Worm (Caenorhabditis elegans) whole organism, L3 larva: Measurements from ENCODE around the gene F42G2.5.

ENCODE experiments used
- ZK546.5 ChIP-seq: sonication (generic microtip); optimal IDR thresholded peaks from 2 replicates; lab custom pipeline; 2017; ENCODE audit warnings: missing biosample characterization, missing genetic modification characterization
- ama-1 ChIP-seq: fragments of 150-350 bp; optimal IDR thresholded peaks from 2 replicates; lab custom pipeline; 2018
- ceh-16 ChIP-seq: sonication (generic microtip); optimal IDR thresholded peaks from 2 replicates; lab custom pipeline; 2017; ENCODE audit warnings: missing biosample characterization, missing genetic modification characterization
- ceh-28 ChIP-seq: fragments of 150-350 bp; optimal IDR thresholded peaks from 2 replicates; lab custom pipeline; 2014; ENCODE audit warnings: missing biosample characterization, missing genetic modification reagents, missing genetic modification characterization
- ceh-82 ChIP-seq: fragments of 150-350 bp; optimal IDR thresholded peaks from 2 replicates; lab custom pipeline; 2014; ENCODE audit warnings: missing biosample characterization, missing genetic modification characterization
- ceh-9 ChIP-seq: sonication (generic microtip); optimal IDR thresholded peaks from 2 replicates; lab custom pipeline; 2018; ENCODE audit warnings: missing biosample characterization, missing genetic modification characterization
- daf-12 ChIP-seq: fragments of 150-350 bp; optimal IDR thresholded peaks from 2 replicates; lab custom pipeline; 2014; ENCODE audit warnings: missing biosample characterization, missing genetic modification reagents, missing genetic modification characterization
- egl-27 ChIP-seq: sonication (generic microtip); optimal IDR thresholded peaks from 4 replicates; lab custom pipeline; 2017; ENCODE audit warnings: missing biosample characterization, missing genetic modification reagents, missing genetic modification characterization
- egl-5 ChIP-seq: fragments of 150-350 bp; optimal IDR thresholded peaks from 2 replicates; lab custom pipeline; 2017; ENCODE audit warnings: missing biosample characterization, missing genetic modification reagents, missing genetic modification characterization, inconsistent platforms
- elt-1 ChIP-seq: fragments of 150-350 bp; optimal IDR thresholded peaks from 2 replicates; lab custom pipeline; 2014; ENCODE audit warnings: missing biosample characterization, missing genetic modification characterization
- elt-2 ChIP-seq: sonication (generic microtip); optimal IDR thresholded peaks from 2 replicates; lab custom pipeline; 2016; ENCODE audit warnings: missing genetic modification reagents, mild to moderate bottlenecking, missing genetic modification characterization, missing compliant biosample characterization
- elt-3 ChIP-seq, 3 experiments: fragments of 150-350 bp in 1 of 3; sonication (generic microtip) in 2 of 3; optimal IDR thresholded peaks; 2 replicates in 2 of 3; 4 replicates in 1 of 3; lab custom pipeline; 2014 to 2017; ENCODE audit warnings: missing biosample characterization in 3 of 3, missing genetic modification characterization in 3 of 3
- eor-1 ChIP-seq, 2 experiments: fragments of 150-350 bp; optimal IDR thresholded peaks; 2 replicates each; lab custom pipeline; 2014 to 2018; ENCODE audit warnings: missing biosample characterization in 2 of 2, missing genetic modification characterization in 2 of 2
- fkh-10 ChIP-seq: sonication (generic microtip); optimal IDR thresholded peaks from 2 replicates; lab custom pipeline; 2017; ENCODE audit warnings: missing biosample characterization, missing genetic modification reagents, missing genetic modification characterization
- fkh-2 ChIP-seq: fragments of 150-350 bp; optimal IDR thresholded peaks from 2 replicates; lab custom pipeline; 2014; ENCODE audit warnings: missing biosample characterization, missing genetic modification reagents, missing genetic modification characterization
- fos-1 ChIP-seq: fragments of 150-350 bp; optimal IDR thresholded peaks from 2 replicates; lab custom pipeline; 2014; ENCODE audit warnings: missing biosample characterization, missing genetic modification characterization
- lin-39 ChIP-seq: fragments of 150-350 bp; optimal IDR thresholded peaks from 2 replicates; lab custom pipeline; 2018; ENCODE audit warnings: missing biosample characterization, missing genetic modification reagents, missing genetic modification characterization
- lsy-12 ChIP-seq: sonication (generic microtip); optimal IDR thresholded peaks from 2 replicates; lab custom pipeline; 2016; ENCODE audit warnings: mild to moderate bottlenecking, missing genetic modification characterization, missing compliant biosample characterization
- mdl-1 ChIP-seq: fragments of 150-350 bp; optimal IDR thresholded peaks from 2 replicates; lab custom pipeline; 2014; ENCODE audit warnings: missing biosample characterization, missing genetic modification characterization
- mml-1 ChIP-seq: fragments of 150-350 bp; sonication (generic microtip); optimal IDR thresholded peaks from 3 replicates; lab custom pipeline; 2014; ENCODE audit warnings: missing biosample characterization, missing genetic modification characterization
- nfya-1 ChIP-seq: sonication (generic microtip); optimal IDR thresholded peaks from 2 replicates; lab custom pipeline; 2017; ENCODE audit warnings: missing genetic modification characterization, mild to moderate bottlenecking, missing compliant biosample characterization, antibody characterized with exemption, moderate library complexity; ENCODE audit not compliant: insufficient read depth
- nhr-11 ChIP-seq: fragments of 150-350 bp; optimal IDR thresholded peaks from 2 replicates; lab custom pipeline; 2014; ENCODE audit warnings: missing biosample characterization, missing genetic modification characterization
- nhr-23 ChIP-seq: fragments of 150-350 bp; optimal IDR thresholded peaks from 2 replicates; lab custom pipeline; 2014; ENCODE audit warnings: missing biosample characterization, missing genetic modification reagents, missing genetic modification characterization
- nhr-237 ChIP-seq: fragments of 150-350 bp; optimal IDR thresholded peaks from 2 replicates; lab custom pipeline; 2014; ENCODE audit warnings: missing biosample characterization, missing genetic modification characterization
- nhr-25 ChIP-seq: sonication (generic microtip); optimal IDR thresholded peaks from 2 replicates; lab custom pipeline; 2017; ENCODE audit warnings: missing biosample characterization, missing genetic modification characterization
- nhr-43 ChIP-seq: sonication (generic microtip); optimal IDR thresholded peaks from 2 replicates; lab custom pipeline; 2016; ENCODE audit warnings: mild to moderate bottlenecking, missing genetic modification characterization, missing compliant biosample characterization; ENCODE audit not compliant: poor library complexity, severe bottlenecking
- nhr-76 ChIP-seq: fragments of 150-350 bp; sonication (generic microtip); optimal IDR thresholded peaks from 5 replicates; lab custom pipeline; 2014; ENCODE audit warnings: missing biosample characterization, missing genetic modification characterization
- nhr-77 ChIP-seq: fragments of 150-350 bp; optimal IDR thresholded peaks from 2 replicates; lab custom pipeline; 2014; ENCODE audit warnings: missing biosample characterization, missing genetic modification characterization
- pqm-1 ChIP-seq: fragments of 150-350 bp; optimal IDR thresholded peaks from 2 replicates; lab custom pipeline; 2017; ENCODE audit warnings: missing biosample characterization, missing genetic modification characterization, inconsistent platforms
- sea-2 ChIP-seq: fragments of 150-350 bp; sonication (generic microtip); optimal IDR thresholded peaks from 4 replicates; lab custom pipeline; 2014; ENCODE audit warnings: missing biosample characterization, missing genetic modification reagents, missing genetic modification characterization
- snpc-4 ChIP-seq: fragments of 150-350 bp; optimal IDR thresholded peaks from 2 replicates; lab custom pipeline; 2014; ENCODE audit warnings: missing biosample characterization, missing genetic modification characterization
- tbx-2 ChIP-seq: sonication (generic microtip); optimal IDR thresholded peaks from 2 replicates; lab custom pipeline; 2016; ENCODE audit warnings: mild to moderate bottlenecking, missing genetic modification characterization, missing compliant biosample characterization
- unc-39 ChIP-seq: sonication (generic microtip); optimal IDR thresholded peaks from 4 replicates; lab custom pipeline; 2017; ENCODE audit warnings: missing biosample characterization, missing genetic modification characterization
- zag-1 ChIP-seq: fragments of 150-350 bp; optimal IDR thresholded peaks from 2 replicates; lab custom pipeline; 2014; ENCODE audit warnings: missing biosample characterization, missing genetic modification characterization
- ztf-11 ChIP-seq: fragments of 150-350 bp; optimal IDR thresholded peaks from 2 replicates; lab custom pipeline; 2014; ENCODE audit warnings: missing biosample characterization, missing genetic modification characterization
- ztf-4 ChIP-seq: fragments of 150-350 bp; optimal IDR thresholded peaks from 2 replicates; lab custom pipeline; 2014; ENCODE audit warnings: missing biosample characterization, missing genetic modification characterization

F42G2.5 gene

DNA sequence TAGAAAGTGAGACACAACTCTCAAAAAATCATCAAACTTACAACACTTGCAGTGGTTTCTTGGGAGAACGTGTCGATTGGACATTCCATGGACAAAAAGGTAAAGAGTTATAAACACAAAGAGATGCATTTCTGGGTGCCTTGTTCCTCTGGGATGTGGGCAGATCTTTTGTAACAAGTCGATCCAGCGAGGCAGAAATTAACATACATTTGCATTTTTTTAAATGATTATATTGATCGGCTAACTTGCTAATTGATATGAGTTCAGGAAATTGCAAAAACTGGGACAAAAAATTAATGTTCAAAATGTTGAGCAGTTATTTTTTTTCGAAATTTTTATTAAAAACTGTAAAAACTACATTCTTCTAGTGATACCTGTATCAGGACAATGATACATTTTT is 40.0 kb downstream of the F42G2.5 start, which contains the start of gene F16G10.6:
Gene F16G10.6, minus strand, starts transcription at position 101 of the 400 bp plus-strand sequence.
- no peak for TF ChIP-seq tbx-2
- TF ChIP-seq nhr-77 (tag; lab: Kevin White, UChicago), result no peak
- TF ChIP-seq elt-1 (tag; lab: Kevin White, UChicago), result no peak
- no peak for TF ChIP-seq ztf-4 (tag; lab: Kevin White, UChicago)

DNA sequence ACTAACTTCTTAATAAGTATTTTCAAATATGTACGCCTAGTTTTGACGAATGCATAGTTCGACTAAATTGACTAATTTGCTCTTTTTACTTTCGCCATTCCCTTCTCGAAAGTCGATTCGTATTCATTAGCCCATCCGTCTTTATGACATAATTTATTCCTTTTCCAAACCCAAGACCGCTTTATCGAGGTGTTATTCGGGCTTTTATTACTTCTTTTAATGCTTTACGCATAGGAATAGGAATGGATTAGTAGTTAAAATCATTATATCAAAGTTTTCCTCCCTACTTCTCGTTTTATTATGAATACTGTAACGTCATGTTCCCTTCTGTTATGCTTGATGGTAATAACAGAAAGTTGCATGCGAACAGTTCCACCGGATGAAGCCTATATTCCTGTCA is 42.8 kb downstream of the F42G2.5 start, which contains the start of gene F16G10.2:
Gene F16G10.2, plus strand, starts transcription at position 301 of the 400 bp plus-strand sequence.
- TF ChIP-seq nhr-237 (no peak), sea-2 (GFP tag; lab: Kevin White, UChicago) (no peak), eor-1 (tag; optimal IDR thresholded peaks at IDR 0.05; lab: Kevin White, UChicago) (no peak), ceh-9 (tag; lab: Kevin White, UChicago) (no peak), lsy-12 (no peak), snpc-4 (no peak), fkh-2 (tag; lab: Kevin White, UChicago) (no peak), ceh-16 (tag; lab: Kevin White, UChicago) (no peak), elt-2 (tag; lab: Kevin White, UChicago) (no peak), nhr-23 (tag; lab: Kevin White, UChicago) (no peak), nfya-1 (tag; lab: Kevin White, UChicago) (no peak), ztf-4 (tag; lab: Kevin White, UChicago) (no peak), nhr-43 (tag; lab: Kevin White, UChicago) (no peak), nhr-76 (tag; lab: Kevin White, UChicago) (no peak), pqm-1 (no peak), nhr-25 (tag; lab: Kevin White, UChicago) (no peak), ztf-11 (no peak)

DNA sequence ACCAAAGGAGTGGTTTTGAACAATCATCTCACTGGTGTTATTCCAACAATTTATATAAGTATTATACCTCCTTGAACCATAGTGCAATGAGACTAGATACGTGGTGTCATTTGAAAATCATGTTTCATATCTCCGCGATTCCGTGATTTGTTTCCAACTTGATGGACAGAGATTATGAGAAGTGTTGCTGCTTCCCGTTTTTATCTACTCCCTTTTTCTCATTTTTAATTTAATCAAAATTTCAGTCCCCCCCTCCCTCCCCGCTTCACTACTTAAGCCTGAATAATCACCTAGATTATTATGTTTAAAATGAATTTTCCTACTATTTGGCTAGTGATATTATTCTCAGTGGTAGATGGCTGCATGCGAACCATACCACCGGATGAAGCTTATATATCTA is 45.7 kb downstream of the F42G2.5 start, which contains the start of gene F16G10.3:
Gene F16G10.3, plus strand, starts transcription at position 301 of the 400 bp plus-strand sequence.
- no peak for TF ChIP-seq ceh-82 (tag; lab: Kevin White, UChicago)
- TF ChIP-seq egl-27 (tag; lab: Kevin White, UChicago), result no peak
- no peak for TF ChIP-seq unc-39 (tag; lab: Kevin White, UChicago)
- TF ChIP-seq lsy-12, result no peak
- no peak for TF ChIP-seq nhr-23 (tag; lab: Kevin White, UChicago)
- TF ChIP-seq ceh-16 (tag; lab: Kevin White, UChicago), result no peak
- TF ChIP-seq mdl-1 (tag; lab: Kevin White, UChicago), result no peak
- TF ChIP-seq daf-12 (tag; lab: Kevin White, UChicago), result no peak
- no peak for TF ChIP-seq eor-1 (tag; optimal IDR thresholded peaks at IDR 0.05; lab: Kevin White, UChicago)
- TF ChIP-seq nhr-76 (tag; lab: Kevin White, UChicago), result no peak
- no peak for TF ChIP-seq elt-3 (tag; optimal IDR thresholded peaks at IDR 0.05; lab: Kevin White, UChicago)
- no peak for TF ChIP-seq lin-39 (tag; lab: Kevin White, UChicago)
- TF ChIP-seq fkh-10 (GFP tag; lab: Kevin White, UChicago), result no peak
- no peak for TF ChIP-seq fos-1 (tag; lab: Kevin White, UChicago)
- no peak for TF ChIP-seq ZK546.5 (tag; lab: Kevin White, UChicago)

DNA sequence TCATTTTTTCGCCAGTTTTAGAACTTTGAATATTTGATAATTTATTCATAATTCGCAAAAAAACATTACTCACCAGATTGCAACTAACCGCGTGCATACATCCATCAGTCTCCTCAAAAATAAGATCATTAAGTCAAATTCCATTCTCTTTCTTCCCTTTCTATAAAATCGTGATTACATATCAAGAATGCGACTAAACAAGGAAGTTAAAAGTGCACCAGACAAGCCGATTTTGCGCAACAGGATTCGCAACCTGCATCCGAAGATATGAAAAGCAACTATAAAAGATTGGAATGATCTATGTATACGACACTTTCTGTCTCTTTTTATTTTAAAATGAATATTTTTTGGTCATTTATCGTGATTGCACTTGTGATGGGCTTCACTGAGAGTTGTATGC is 48.8 kb downstream of the F42G2.5 start, which contains the start of gene hpo-25:
Gene hpo-25, plus strand, starts transcription at position 301 of the 400 bp plus-strand sequence.
- no peak for TF ChIP-seq fos-1 (tag; lab: Kevin White, UChicago)
- TF ChIP-seq ceh-16 (tag; lab: Kevin White, UChicago), result no peak
- TF ChIP-seq elt-3 (tag; optimal IDR thresholded peaks at IDR 0.05; lab: Kevin White, UChicago), result no peak
- no peak for TF ChIP-seq ztf-4 (tag; lab: Kevin White, UChicago)
- no peak for TF ChIP-seq ceh-28 (tag; lab: Kevin White, UChicago)
- TF ChIP-seq ceh-9 (tag; lab: Kevin White, UChicago), result no peak
- TF ChIP-seq mml-1 (tag; lab: Kevin White, UChicago), result no peak
- TF ChIP-seq egl-5, result no peak
- no peak for TF ChIP-seq fkh-10 (GFP tag; lab: Kevin White, UChicago)
- no peak for TF ChIP-seq zag-1 (tag; lab: Kevin White, UChicago)
- TF ChIP-seq ama-1, result no peak
- no peak for TF ChIP-seq nhr-11 (tag; lab: Kevin White, UChicago)
- TF ChIP-seq elt-2 (tag; lab: Kevin White, UChicago), result no peak
- TF ChIP-seq nhr-77 (tag; lab: Kevin White, UChicago), result no peak
- TF ChIP-seq nhr-43 (tag; lab: Kevin White, UChicago), result no peak
- TF ChIP-seq nfya-1 (tag; lab: Kevin White, UChicago), result no peak
